Worm (Caenorhabditis elegans) whole organism, young adult: Measurements from ENCODE around the gene Y54F10AM.11.
A peak's percentile ranks its signal among the peaks of the same experiment; 100 is the strongest.

Experiments
- B0035.1 ChIP-seq: sonication (generic microtip); optimal IDR thresholded peaks from 2 replicates; lab custom pipeline; 2016; ENCODE audit warnings: missing genetic modification characterization, mild to moderate bottlenecking, missing compliant biosample characterization, missing genotype, missing genetic modification reagents
- B0261.1 ChIP-seq: sonication (generic microtip); optimal IDR thresholded peaks from 2 replicates; lab custom pipeline; 2016; ENCODE audit warnings: mild to moderate bottlenecking, missing genetic modification characterization, moderate library complexity, missing compliant biosample characterization
- B0336.3 ChIP-seq: fragments of 200-800 bp; sonication (Bioruptor generic); IDR thresholded peaks from 2 replicates; pipeline ENCODE4 v1.3.6; 2022; ENCODE audit warnings: missing genetic modification characterization, missing compliant biosample characterization
- C17E4.6 ChIP-seq: fragments of 200-800 bp; sonication (Bioruptor generic); IDR thresholded peaks from 2 replicates; pipeline ENCODE4 v1.3.6; 2022; ENCODE audit warnings: missing genetic modification reagents, missing genetic modification characterization, missing compliant biosample characterization
- F33H1.4 ChIP-seq: fragments of 200-800 bp; sonication (Bioruptor generic); IDR thresholded peaks from 2 replicates; pipeline ENCODE4 v1.3.6; 2022; ENCODE audit warnings: missing genetic modification reagents, missing genetic modification characterization, missing compliant biosample characterization
- F37B4.10 ChIP-seq: fragments of 200-800 bp; sonication (Bioruptor generic); IDR thresholded peaks from 2 replicates; pipeline ENCODE4 v1.3.6; 2022; ENCODE audit warnings: missing genetic modification characterization, missing compliant biosample characterization
- F39B2.1 ChIP-seq: fragments of 200-800 bp; sonication (Bioruptor generic); IDR thresholded peaks from 2 replicates; pipeline ENCODE4 v1.3.6; 2022; ENCODE audit warnings: missing genetic modification reagents, missing genetic modification characterization, missing compliant biosample characterization
- F55B11.4 ChIP-seq: sonication (generic microtip); optimal IDR thresholded peaks from 2 replicates; lab custom pipeline; 2016; ENCODE audit warnings: missing compliant biosample characterization, missing genetic modification characterization, borderline replicate concordance; ENCODE audit not compliant: insufficient read depth
- F57A8.1 ChIP-seq: fragments of 200-800 bp; sonication (Bioruptor generic); optimal IDR thresholded peaks from 2 replicates; lab custom pipeline; 2018; ENCODE audit warnings: mild to moderate bottlenecking, missing genetic modification characterization, moderate library complexity, missing compliant biosample characterization
- K11D2.4 ChIP-seq: fragments of 200-800 bp; sonication (Bioruptor generic); IDR thresholded peaks from 2 replicates; pipeline ENCODE4 v1.3.6; 2022; ENCODE audit warnings: missing genetic modification reagents, missing genetic modification characterization, missing compliant biosample characterization
- ZK185.1 ChIP-seq: sonication (generic microtip); optimal IDR thresholded peaks from 2 replicates; lab custom pipeline; 2016; ENCODE audit warnings: mild to moderate bottlenecking, missing genetic modification characterization, missing compliant biosample characterization; ENCODE audit not compliant: poor library complexity, severe bottlenecking
- aptf-2 ChIP-seq: fragments of 200-800 bp; sonication (Bioruptor generic); conservative IDR thresholded peaks from 2 replicates; pipeline ENCODE4 v1.3.6; 2022; ENCODE audit warnings: missing genetic modification reagents, missing genetic modification characterization, missing compliant biosample characterization
- athp-1 ChIP-seq: sonication (generic microtip); optimal IDR thresholded peaks from 2 replicates; lab custom pipeline; 2017; ENCODE audit warnings: mild to moderate bottlenecking, missing genetic modification characterization, missing compliant biosample characterization
- bed-1 ChIP-seq: fragments of 200-800 bp; sonication (Bioruptor generic); IDR thresholded peaks from 2 replicates; pipeline ENCODE4 v1.3.6; 2022; ENCODE audit warnings: missing genetic modification reagents, missing genetic modification characterization, missing compliant biosample characterization
- bed-2 ChIP-seq: fragments of 200-800 bp; sonication (Bioruptor generic); IDR thresholded peaks from 2 replicates; pipeline ENCODE4 v1.3.6; 2022; ENCODE audit warnings: missing genetic modification reagents, missing genetic modification characterization, missing compliant biosample characterization
- cebp-1 ChIP-seq, 2 experiments: fragments of 200-800 bp in 1 of 2; sonication (Bioruptor generic) in 1 of 2; sonication (generic microtip) in 1 of 2; IDR thresholded peaks in 1 of 2; optimal IDR thresholded peaks in 1 of 2; 2 replicates each; pipeline versions ENCODE4 v1.3.6 to Lab custom; 2017 to 2022; ENCODE audit warnings: missing compliant biosample characterization in 2 of 2, missing genetic modification characterization in 2 of 2, mild to moderate bottlenecking in 1 of 2, missing genetic modification reagents in 1 of 2, moderate library complexity in 1 of 2
- ceh-91 ChIP-seq: fragments of 200-800 bp; sonication (Bioruptor generic); IDR thresholded peaks from 2 replicates; pipeline ENCODE4 v1.3.6; 2022; ENCODE audit warnings: missing genetic modification reagents, missing genetic modification characterization, missing compliant biosample characterization
- chd-7 ChIP-seq: sonication (generic microtip); optimal IDR thresholded peaks from 2 replicates; lab custom pipeline; 2016; ENCODE audit warnings: mild to moderate bottlenecking, missing genetic modification characterization, moderate library complexity, missing compliant biosample characterization
- die-1 ChIP-seq: sonication (generic microtip); optimal IDR thresholded peaks from 2 replicates; lab custom pipeline; 2016; ENCODE audit warnings: missing genotype, mild to moderate bottlenecking, missing genetic modification characterization, missing compliant biosample characterization
- efl-1 ChIP-seq: fragments of 150-350 bp; optimal IDR thresholded peaks from 2 replicates; lab custom pipeline; 2014; ENCODE audit warnings: missing biosample characterization, missing genetic modification reagents, missing genetic modification characterization
- hlh-12 ChIP-seq: sonication (generic microtip); optimal IDR thresholded peaks from 2 replicates; lab custom pipeline; 2016; ENCODE audit warnings: missing genetic modification characterization, missing compliant biosample characterization
- hmg-1.2 ChIP-seq: fragments of 200-800 bp; sonication (Bioruptor generic); IDR thresholded peaks from 2 replicates; pipeline ENCODE4 v1.3.6; 2022; ENCODE audit warnings: missing genetic modification reagents, missing genetic modification characterization, missing compliant biosample characterization
- let-526 ChIP-seq: fragments of 200-800 bp; sonication (Bioruptor generic); IDR thresholded peaks from 2 replicates; pipeline ENCODE4 v1.3.6; 2022; ENCODE audit warnings: missing genetic modification reagents, missing genetic modification characterization, missing compliant biosample characterization
- lin-35 ChIP-seq, 3 experiments: fragments of 150-350 bp in 2 of 3; sonication (generic microtip) in 1 of 3; optimal IDR thresholded peaks; 2 replicates each; lab custom pipeline; 2014 to 2018; ENCODE audit warnings: missing biosample characterization in 3 of 3, missing genetic modification characterization in 3 of 3, missing genetic modification reagents in 3 of 3
- lin-54 ChIP-seq: fragments of 200-800 bp; sonication (Bioruptor generic); optimal IDR thresholded peaks from 2 replicates; lab custom pipeline; 2018; ENCODE audit warnings: mild to moderate bottlenecking, missing genetic modification characterization, missing compliant biosample characterization
- lir-1 ChIP-seq: fragments of 200-800 bp; sonication (Bioruptor generic); conservative IDR thresholded peaks from 2 replicates; pipeline ENCODE4 v1.3.6; 2022; ENCODE audit warnings: missing genetic modification reagents, missing genetic modification characterization, missing compliant biosample characterization
- lsl-1 ChIP-seq: fragments of 200-800 bp; sonication (Bioruptor generic); optimal IDR thresholded peaks from 2 replicates; lab custom pipeline; 2018; ENCODE audit warnings: mild to moderate bottlenecking, missing genetic modification characterization, moderate library complexity, missing compliant biosample characterization
- lsy-27 ChIP-seq: sonication (generic microtip); optimal IDR thresholded peaks from 2 replicates; lab custom pipeline; 2017; ENCODE audit warnings: missing genetic modification characterization, mild to moderate bottlenecking, missing compliant biosample characterization, antibody characterized with exemption, missing genotype, borderline replicate concordance; ENCODE audit not compliant: insufficient read depth
- madf-8 ChIP-seq: fragments of 200-800 bp; sonication (Bioruptor generic); conservative IDR thresholded peaks from 2 replicates; pipeline ENCODE4 v1.3.6; 2022; ENCODE audit warnings: missing genetic modification reagents, missing genetic modification characterization, missing compliant biosample characterization
- mcd-1 ChIP-seq: fragments of 200-800 bp; sonication (Bioruptor generic); IDR thresholded peaks from 2 replicates; pipeline ENCODE4 v1.3.6; 2022; ENCODE audit warnings: missing genetic modification reagents, missing genetic modification characterization, missing compliant biosample characterization
- mel-28 ChIP-seq: sonication (generic microtip); optimal IDR thresholded peaks from 2 replicates; lab custom pipeline; 2016; ENCODE audit warnings: borderline replicate concordance, mild to moderate bottlenecking, missing genetic modification characterization, missing compliant biosample characterization
- mes-4 ChIP-seq: sonication (generic microtip); optimal IDR thresholded peaks from 2 replicates; lab custom pipeline; 2016; ENCODE audit warnings: missing genotype, missing genetic modification characterization, missing compliant biosample characterization
- mxl-1 ChIP-seq: sonication (generic microtip); optimal IDR thresholded peaks from 2 replicates; lab custom pipeline; 2016; ENCODE audit warnings: missing genetic modification characterization, missing compliant biosample characterization
- nfya-1 ChIP-seq: sonication (generic microtip); optimal IDR thresholded peaks from 2 replicates; lab custom pipeline; 2017; ENCODE audit warnings: antibody characterized with exemption, missing compliant biosample characterization, missing genetic modification characterization, borderline replicate concordance; ENCODE audit not compliant: insufficient read depth
- nhr-80 ChIP-seq: sonication (generic microtip); optimal IDR thresholded peaks from 2 replicates; lab custom pipeline; 2016; ENCODE audit warnings: missing genetic modification characterization, missing compliant biosample characterization
- pbrm-1 ChIP-seq: fragments of 200-800 bp; sonication (Bioruptor generic); IDR thresholded peaks from 2 replicates; pipeline ENCODE4 v1.3.6; 2022; ENCODE audit warnings: missing genetic modification reagents, missing genetic modification characterization, missing compliant biosample characterization
- rcor-1 ChIP-seq: fragments of 200-800 bp; sonication (Bioruptor generic); IDR thresholded peaks from 2 replicates; pipeline ENCODE4 v1.3.6; 2022; ENCODE audit warnings: missing genetic modification reagents, missing genetic modification characterization, missing compliant biosample characterization
- repo-1 ChIP-seq: sonication (generic microtip); optimal IDR thresholded peaks from 2 replicates; lab custom pipeline; 2017; ENCODE audit warnings: mild to moderate bottlenecking, missing genetic modification characterization, missing compliant biosample characterization
- sdz-38 ChIP-seq: sonication (generic microtip); optimal IDR thresholded peaks from 2 replicates; lab custom pipeline; 2016; ENCODE audit warnings: missing genotype, missing genetic modification characterization, missing compliant biosample characterization
- sptf-2 ChIP-seq: fragments of 200-800 bp; sonication (Bioruptor generic); optimal IDR thresholded peaks from 2 replicates; lab custom pipeline; 2018; ENCODE audit warnings: mild to moderate bottlenecking, missing genetic modification characterization, missing compliant biosample characterization
- ztf-18 ChIP-seq: sonication (generic microtip); optimal IDR thresholded peaks from 2 replicates; lab custom pipeline; 2016; ENCODE audit warnings: missing genotype, mild to moderate bottlenecking, missing genetic modification characterization, missing compliant biosample characterization
- ztf-6 ChIP-seq: fragments of 200-800 bp; sonication (Bioruptor generic); IDR thresholded peaks from 2 replicates; pipeline ENCODE4 v1.3.6; 2022; ENCODE audit warnings: missing genetic modification reagents, missing genetic modification characterization, missing compliant biosample characterization

Y54F10AM.11 gene

ce11 chrIII:2598491-2599065 lies 34.8 kb upstream of the Y54F10AM.11 start (continued):
- TF ChIP-seq nfya-1 (tag; lab: Kevin White, UChicago) = no peak
- no peak for TF ChIP-seq pbrm-1 (GFP tag; lab: Robert Waterston, UW)
- TF ChIP-seq let-526 = no peak
- TF ChIP-seq efl-1 (GFP tag; lab: Kevin White, UChicago) = peak; percentile 19
- no peak for TF ChIP-seq F37B4.10
- peak; percentile 65; the same call in 1 of the 2 replicates for TF ChIP-seq B0336.3 (GFP tag; lab: Robert Waterston, UW)
- TF ChIP-seq F55B11.4 = no peak
- no peak for TF ChIP-seq mel-28 (tag; lab: Kevin White, UChicago)
- no peak for TF ChIP-seq repo-1 (tag; lab: Kevin White, UChicago)
- peak; percentile 97 for TF ChIP-seq lsl-1 (GFP tag; lab: Kevin White, UChicago)
- no peak for TF ChIP-seq die-1 (tag; lab: Kevin White, UChicago)
- peak; percentile 33; the same call in 1 of the 2 replicates for TF ChIP-seq rcor-1 (GFP tag; lab: Robert Waterston, UW)
- TF ChIP-seq athp-1 = peak; percentile 26
- no peak for TF ChIP-seq bed-2 (GFP tag; lab: Robert Waterston, UW)
- no peak for TF ChIP-seq sptf-2 (GFP tag; lab: Kevin White, UChicago)
- TF ChIP-seq sdz-38 (tag; lab: Kevin White, UChicago) = no peak
- no peak for TF ChIP-seq mes-4
- TF ChIP-seq bed-1 (GFP tag; lab: Robert Waterston, UW) = no peak
- TF ChIP-seq ZK185.1 (tag; lab: Kevin White, UChicago) = no peak
- no peak for TF ChIP-seq hlh-12 (tag; lab: Kevin White, UChicago)
- peak; percentile 64 for TF ChIP-seq madf-8 (GFP tag; lab: Robert Waterston, UW)
- peak; percentile 85 for TF ChIP-seq ztf-18 (tag; lab: Kevin White, UChicago)
- TF ChIP-seq F39B2.1 (GFP tag; lab: Robert Waterston, UW) = no peak
- TF ChIP-seq cebp-1 (GFP tag; IDR thresholded peaks at IDR 0.05; lab: Robert Waterston, UW) = no peak
- TF ChIP-seq cebp-1 (tag; optimal IDR thresholded peaks at IDR 0.05; lab: Kevin White, UChicago) = no peak
- TF ChIP-seq lsy-27 (tag; lab: Kevin White, UChicago) = no peak
- 0 out of 2 replicates have a peak, but pooled peaks have one; percentile 26 for TF ChIP-seq C17E4.6 (GFP tag; lab: Robert Waterston, UW)
- TF ChIP-seq F57A8.1 (GFP tag; lab: Kevin White, UChicago) = no peak
- no peak for TF ChIP-seq lir-1
- peak; percentile 64 for TF ChIP-seq lin-54 (GFP tag; lab: Kevin White, UChicago)
- no peak for TF ChIP-seq lin-35 (GFP tag; optimal IDR thresholded peaks at IDR 0.05; lab: Kevin White, UChicago)
- no peak for TF ChIP-seq hmg-1.2 (GFP tag; lab: Robert Waterston, UW)
- TF ChIP-seq ztf-6 = no peak
- TF ChIP-seq nhr-80 (tag; lab: Kevin White, UChicago) = no peak
- TF ChIP-seq B0035.1 (tag; lab: Kevin White, UChicago) = no peak
- no peak for TF ChIP-seq mxl-1 (tag; lab: Kevin White, UChicago)
- TF ChIP-seq F33H1.4 (GFP tag; lab: Robert Waterston, UW) = peak; percentile 92
- peak; percentile 44; the same call in 1 of the 2 replicates for TF ChIP-seq mcd-1

DNA sequence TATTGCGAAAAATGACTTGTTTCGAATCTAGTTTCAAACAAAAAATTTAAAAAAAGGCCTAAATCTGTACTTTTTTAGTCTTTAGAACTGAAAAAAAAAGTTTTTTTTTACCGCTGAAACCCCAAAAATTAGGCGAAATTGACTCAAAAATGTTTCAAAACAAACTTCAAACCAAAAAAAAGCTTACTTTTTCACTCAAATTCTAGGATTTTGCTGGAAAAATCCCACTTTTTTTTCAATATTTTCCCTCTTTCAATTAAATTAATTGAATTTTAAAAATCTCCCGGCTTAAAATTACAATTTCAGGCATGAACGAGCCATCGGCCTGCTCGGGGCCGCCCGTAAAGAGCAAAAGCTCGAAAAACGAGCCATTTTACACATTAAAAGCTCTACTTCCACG lies 34.0 kb upstream of the Y54F10AM.11 start, which contains the start of gene mdt-19:
TSS of gene mdt-19 (plus strand) at position 301 of the 400 bp plus-strand sequence.
- no peak for TF ChIP-seq aptf-2 (GFP tag; lab: Robert Waterston, UW)
- no peak for TF ChIP-seq B0336.3 (GFP tag; lab: Robert Waterston, UW)
- no peak for TF ChIP-seq ceh-91 (GFP tag; lab: Robert Waterston, UW)
- TF ChIP-seq K11D2.4 = no peak
- TF ChIP-seq chd-7 (tag; lab: Kevin White, UChicago) = no peak
- no peak for TF ChIP-seq B0261.1
